Fruit fly (Drosophila melanogaster) ovary, adult (tissue): ENCODE results near the gene Hs2st.

Experiments
- CG17801 ChIP-seq: fragments of 200-800 bp; optimal IDR thresholded peaks from 2 replicates; lab custom pipeline; 2019; ENCODE audit warnings: missing biosample characterization, mild to moderate bottlenecking, missing genetic modification characterization, moderate library complexity; ENCODE audit not compliant: partially characterized antibody

Gene Hs2st

dm6 chr2L:19444734-19445140 lies at the start of gene Hs2st:
Gene Hs2st (minus strand): TSS chr2L:19444750.
- peak; percentile 89 for TF ChIP-seq CG17801 (GFP tag; lab: Kevin White, UChicago)

- TF ChIP-seq CG17801 (GFP tag; lab: Kevin White, UChicago) = peak; percentile 76
Measured at dm6 chr2L:19492934-19493686, 48.6 kb upstream of the Hs2st start, which contains the start of the genes swm and Ctu2. Gene swm (plus strand): TSS chr2L:19493251. Gene Ctu2 (minus strand): TSS chr2L:19493253.

DNA sequence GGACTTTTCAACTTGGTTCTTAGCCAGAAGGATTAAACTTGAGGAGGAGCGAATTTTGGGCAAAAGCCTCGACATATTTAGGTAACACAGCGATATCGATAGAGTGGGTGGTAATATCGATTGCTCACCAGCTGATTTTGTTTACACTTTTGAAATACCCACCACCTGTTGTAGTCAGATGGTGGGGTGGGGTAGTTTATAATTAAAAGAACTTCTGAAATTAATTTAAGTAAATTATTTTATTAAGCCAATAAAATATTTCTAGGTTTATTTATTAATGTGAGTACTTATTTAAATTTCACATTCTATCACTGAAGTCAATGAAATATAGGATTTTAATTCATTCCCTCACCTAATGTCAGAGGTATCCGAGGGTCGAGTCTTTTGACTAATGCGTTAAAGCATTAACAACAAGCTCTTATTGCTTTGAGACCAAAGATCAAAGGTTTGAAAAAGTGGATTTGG lies 45.5 kb upstream of the Hs2st start, which contains the start of the genes CG10194 and CG18094:
Gene CG10194, minus strand, starts transcription at position 108 of the 465 bp plus-strand sequence.
Gene CG18094, plus strand, starts transcription at position 266 of the 465 bp plus-strand sequence.
- peak; percentile 85 for TF ChIP-seq CG17801 (GFP tag; lab: Kevin White, UChicago)

DNA sequence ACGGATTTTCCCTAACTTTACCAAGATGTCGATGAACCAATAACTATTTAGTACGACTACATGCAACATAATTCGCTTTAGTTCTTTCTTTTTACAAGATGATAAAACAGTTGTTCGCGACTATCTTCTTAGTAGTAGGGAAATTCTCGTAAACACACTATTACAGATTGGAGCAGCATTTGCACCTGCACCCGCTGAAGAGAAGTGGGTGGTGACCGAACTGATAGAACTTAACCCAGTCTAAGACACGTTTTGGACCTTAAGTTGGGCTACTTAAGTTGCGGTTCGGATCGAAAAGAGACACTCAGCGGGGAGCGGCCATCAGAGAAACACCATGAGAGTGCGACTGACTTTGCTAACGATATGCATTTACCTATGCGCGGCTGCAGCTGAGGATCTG lies 42.6 kb upstream of the Hs2st start, which contains the start of gene CG13083:
Gene CG13083, plus strand, starts transcription at position 301 of the 400 bp plus-strand sequence.
- no peak for TF ChIP-seq CG17801 (GFP tag; lab: Kevin White, UChicago)

- TF ChIP-seq CG17801 (GFP tag; lab: Kevin White, UChicago) = no peak
Measured at dm6 chr2L:19484539-19484938, 40.0 kb upstream of the Hs2st start, which contains the start of the genes CG10195 and CG13084. Gene CG10195 (minus strand): TSS chr2L:19484705. Gene CG13084 (plus strand): TSS chr2L:19484930.

DNA sequence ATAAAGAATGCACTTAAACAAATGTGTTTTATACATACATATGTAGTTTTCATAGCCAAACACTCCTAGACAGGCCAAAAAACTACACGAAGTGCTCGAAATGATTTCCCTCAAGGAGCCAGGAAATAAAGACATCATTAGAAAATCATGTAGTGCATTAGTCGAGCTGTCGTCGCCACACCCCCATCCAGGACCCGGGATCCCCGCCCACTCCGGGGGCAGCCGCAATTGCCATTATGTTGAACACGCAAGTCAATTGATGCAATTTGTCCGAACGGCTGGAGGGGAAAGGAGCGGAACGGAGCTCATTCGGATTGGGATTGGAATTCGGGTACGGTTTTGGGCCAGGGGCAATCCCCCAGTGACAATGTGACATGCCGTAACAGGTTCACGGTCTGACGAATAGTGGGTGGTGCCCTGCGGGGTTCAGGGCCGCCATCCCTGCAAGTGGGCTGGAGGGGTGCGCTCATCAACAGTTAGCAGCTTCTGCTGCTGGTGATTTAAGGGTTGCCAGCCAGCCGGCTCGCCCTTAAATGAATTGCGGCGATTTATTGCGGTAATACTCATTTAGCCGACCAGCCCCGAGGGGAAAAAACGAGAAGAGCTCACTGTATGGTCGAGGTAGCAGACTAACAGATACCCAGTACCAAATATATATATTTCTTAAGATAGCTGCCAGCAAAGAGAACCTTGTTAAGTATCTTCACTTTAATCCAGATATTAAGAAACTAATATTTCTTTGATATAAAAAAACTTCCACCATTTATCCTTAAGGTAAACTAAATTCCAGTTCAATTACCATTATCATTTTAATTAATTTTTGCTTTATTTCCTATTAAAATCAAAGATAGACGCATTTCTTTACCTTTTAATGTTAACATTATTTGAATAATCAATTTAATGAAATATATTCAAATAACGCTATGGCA lies 36.1 kb upstream of the Hs2st start:
- no peak for TF ChIP-seq CG17801 (GFP tag; lab: Kevin White, UChicago)

DNA sequence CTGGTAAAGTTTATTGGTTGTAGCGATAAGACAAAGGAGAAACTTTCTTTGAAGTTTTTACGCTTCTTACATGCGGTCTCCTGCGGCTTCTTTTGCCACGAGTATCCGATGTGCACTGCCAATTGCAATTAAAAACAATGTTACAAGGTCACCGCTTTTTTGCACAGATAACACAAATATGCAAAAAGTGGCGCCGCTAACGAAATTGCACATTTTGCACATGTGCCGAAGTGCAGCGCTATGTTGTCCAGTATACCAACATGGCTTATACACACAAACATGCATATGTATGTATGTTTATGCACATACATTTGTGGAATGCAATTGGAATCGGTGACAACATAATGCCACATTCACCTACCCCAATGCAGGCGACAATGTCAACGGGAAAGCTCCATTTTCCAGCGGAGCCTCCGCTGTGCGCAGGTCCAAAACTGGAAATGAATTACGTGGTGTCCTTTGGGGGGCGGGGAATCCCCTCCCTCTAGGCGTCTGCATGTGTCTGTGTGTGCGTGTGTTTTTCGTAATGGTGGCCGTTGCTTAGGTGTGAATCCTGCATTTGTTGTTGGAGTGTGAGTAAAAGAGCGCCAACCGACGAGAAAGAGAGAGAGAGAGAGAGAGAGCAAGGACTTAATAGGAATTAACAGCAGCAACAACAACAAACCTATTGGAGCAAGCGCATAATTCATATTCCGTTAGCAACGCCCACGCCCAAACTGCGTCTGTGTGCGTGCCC lies 34.9 kb upstream of the Hs2st start:
- TF ChIP-seq CG17801 (GFP tag; lab: Kevin White, UChicago) = no peak

- TF ChIP-seq CG17801 (GFP tag; lab: Kevin White, UChicago) = no peak
Measured at dm6 chr2L:19473397-19474009, 29.0 kb upstream of the Hs2st start.

dm6 chr2L:19472256-19472655 lies 27.7 kb upstream of the Hs2st start:
- TF ChIP-seq CG17801 (GFP tag; lab: Kevin White, UChicago) = peak; percentile 86

dm6 chr2L:19469751-19470150 lies 25.2 kb upstream of the Hs2st start:
- no peak for TF ChIP-seq CG17801 (GFP tag; lab: Kevin White, UChicago)

DNA sequence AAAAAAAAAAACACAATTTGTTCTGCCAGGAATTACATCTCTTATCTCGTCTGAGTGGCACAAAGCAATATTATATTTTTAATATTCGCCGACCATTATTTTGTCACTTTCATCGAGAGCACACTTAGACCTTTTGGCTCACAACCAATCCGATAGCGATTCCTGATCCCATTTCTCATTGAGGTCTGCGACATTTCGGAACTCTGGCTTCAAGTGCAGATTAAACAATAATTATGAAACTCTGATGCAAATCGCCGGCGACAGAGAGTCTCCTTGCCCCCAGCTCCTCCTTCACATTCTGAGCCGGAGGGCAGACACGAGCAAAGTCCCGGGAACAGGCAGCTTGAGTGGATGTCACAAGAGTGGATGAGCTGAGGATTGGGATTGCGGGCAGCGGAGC lies 24.5 kb upstream of the Hs2st start:
- TF ChIP-seq CG17801 (GFP tag; lab: Kevin White, UChicago) = no peak

DNA sequence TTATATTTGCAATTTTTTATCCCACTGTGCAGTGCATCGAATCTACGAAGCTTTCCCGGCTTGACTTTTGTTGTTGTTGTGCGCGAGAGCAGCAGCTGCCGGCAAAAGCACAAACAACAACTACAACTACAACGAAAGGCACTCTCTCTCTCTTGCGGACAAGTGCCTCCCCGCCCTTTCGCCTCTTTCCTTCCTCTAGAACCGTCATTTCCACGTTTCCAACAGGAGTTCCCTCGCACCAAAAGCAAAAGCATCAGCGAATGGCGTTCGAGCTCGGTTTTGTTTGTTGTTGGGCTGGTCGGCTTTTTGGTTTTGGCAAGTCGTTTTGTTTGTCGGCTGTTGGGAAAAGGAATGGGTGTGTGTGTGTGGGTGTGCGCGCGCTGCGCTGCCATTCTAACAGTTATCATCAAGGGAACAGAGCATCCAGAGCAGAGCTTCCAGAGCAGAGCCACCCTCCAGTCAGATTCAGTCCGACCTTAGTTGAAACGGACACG lies 19.3 kb upstream of the Hs2st start, which contains the start of gene tj:
Gene tj, plus strand, starts transcription at position 444 of the 494 bp plus-strand sequence.
- no peak for TF ChIP-seq CG17801 (GFP tag; lab: Kevin White, UChicago)

DNA sequence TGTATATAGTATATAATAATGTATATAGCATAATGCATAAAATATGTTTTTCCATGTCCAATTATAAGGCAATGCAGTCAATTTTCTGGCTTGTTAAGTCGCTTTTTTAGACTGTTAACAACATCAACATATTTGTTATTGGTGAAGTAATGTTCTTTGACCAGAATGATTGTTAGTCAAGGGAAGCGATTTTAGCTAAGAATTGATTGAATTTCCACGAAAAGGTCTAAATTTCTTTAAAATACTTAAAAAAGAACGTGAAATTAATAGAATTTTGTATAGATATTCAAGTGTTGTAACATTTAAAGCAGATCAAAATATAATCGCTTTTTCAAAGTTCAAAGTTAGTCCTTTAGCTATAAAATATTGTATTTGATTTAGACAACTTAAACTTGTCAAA lies 18.9 kb upstream of the Hs2st start:
- no peak for TF ChIP-seq CG17801 (GFP tag; lab: Kevin White, UChicago)
